Worm (Caenorhabditis elegans) whole organism, L4/young adult: ENCODE data around the gene nspg-13.

ENCODE experiments used
- W03F9.2 ChIP-seq: fragments of 150-350 bp; optimal IDR thresholded peaks from 2 replicates; lab custom pipeline; 2014; ENCODE audit warnings: missing biosample characterization, missing genetic modification characterization
- dao-5 ChIP-seq: sonication (generic microtip); optimal IDR thresholded peaks from 2 replicates; lab custom pipeline; 2016; ENCODE audit warnings: missing genotype, missing genetic modification characterization, moderate library complexity, missing compliant biosample characterization
- him-1 ChIP-seq: sonication (generic microtip); optimal IDR thresholded peaks from 2 replicates; lab custom pipeline; 2016; ENCODE audit warnings: missing genotype, missing genetic modification reagents, missing genetic modification characterization, missing compliant biosample characterization

The nspg-13 gene

ce11 chrX:5269359-5269758, 14.4 kb downstream of the nspg-13 start:
- TF ChIP-seq W03F9.2 (tag; lab: Kevin White, UChicago) (no peak), dao-5 (tag; lab: Kevin White, UChicago) (no peak), him-1 (tag; lab: Kevin White, UChicago) (no peak)

ce11 chrX:5275209-5275608, 20.2 kb downstream of the nspg-13 start, which contains the start of gene hst-6:
Gene hst-6 (plus strand): TSS chrX:5275561.
- TF ChIP-seq dao-5 (tag; lab: Kevin White, UChicago) (no peak), him-1 (tag; lab: Kevin White, UChicago) (no peak), W03F9.2 (tag; lab: Kevin White, UChicago) (no peak)

DNA sequence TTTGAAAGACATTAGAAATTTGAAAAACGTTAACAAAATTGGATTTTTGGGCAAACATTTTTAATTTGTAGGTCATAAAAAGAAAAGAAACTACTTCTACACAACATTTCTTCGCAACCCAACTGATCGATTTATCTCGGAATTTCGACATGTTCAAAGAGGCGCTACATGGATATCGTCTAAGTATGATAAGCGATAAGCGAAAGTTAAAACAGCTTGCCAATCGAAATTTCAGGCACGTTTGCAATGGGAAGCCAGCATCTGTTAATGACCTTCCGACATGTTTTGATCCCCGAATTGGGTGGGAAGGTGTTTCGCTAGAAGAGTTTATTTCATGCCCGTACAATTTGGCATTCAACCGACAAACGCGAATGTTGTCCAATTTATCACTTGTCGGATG, 21.8 kb downstream of the nspg-13 start:
- TF ChIP-seq him-1 (tag; lab: Kevin White, UChicago): no peak
- no peak for TF ChIP-seq W03F9.2 (tag; lab: Kevin White, UChicago)
- TF ChIP-seq dao-5 (tag; lab: Kevin White, UChicago): no peak

- TF ChIP-seq him-1 (tag; lab: Kevin White, UChicago): no peak
- no peak for TF ChIP-seq W03F9.2 (tag; lab: Kevin White, UChicago)
- TF ChIP-seq dao-5 (tag; lab: Kevin White, UChicago): no peak
Observed at ce11 chrX:5278249-5278648, 23.3 kb downstream of the nspg-13 start.

ce11 chrX:5279170-5279635, 24.2 kb downstream of the nspg-13 start, which contains the start of gene Y34B4A.2:
Gene Y34B4A.2 (plus strand): TSS chrX:5279497.
- TF ChIP-seq him-1 (tag; lab: Kevin White, UChicago) (no peak), W03F9.2 (tag; lab: Kevin White, UChicago) (no peak), dao-5 (tag; lab: Kevin White, UChicago) (no peak)

ce11 chrX:5279674-5280073, 24.7 kb downstream of the nspg-13 start, which contains the start of gene rga-8:
Gene rga-8 (minus strand): TSS chrX:5279774.
- TF ChIP-seq him-1 (tag; lab: Kevin White, UChicago): no peak
- TF ChIP-seq dao-5 (tag; lab: Kevin White, UChicago): no peak
- TF ChIP-seq W03F9.2 (tag; lab: Kevin White, UChicago): no peak

DNA sequence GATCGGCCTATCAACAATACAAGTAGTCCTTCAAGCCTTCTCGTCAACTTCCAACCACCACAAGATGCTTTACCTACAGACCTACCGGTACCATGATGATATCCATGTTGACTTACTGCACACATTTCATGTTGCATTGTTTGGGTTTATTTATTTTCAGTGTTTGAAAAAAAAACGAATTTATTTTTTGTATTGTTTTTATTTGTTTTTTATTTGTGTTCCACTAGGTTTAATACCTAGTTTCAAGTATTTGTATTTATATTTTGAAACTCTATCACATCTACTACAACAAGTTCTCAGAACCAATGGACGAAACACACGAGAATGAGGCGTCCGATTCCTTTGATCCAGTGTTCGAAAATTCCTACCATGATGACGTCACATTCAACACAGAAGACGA, 28.5 kb downstream of the nspg-13 start, which contains the start of gene vps-41:
TSS of gene vps-41 (plus strand) at position 301 of the 400 bp plus-strand sequence.
- TF ChIP-seq dao-5 (tag; lab: Kevin White, UChicago) (no peak), him-1 (tag; lab: Kevin White, UChicago) (no peak), W03F9.2 (tag; lab: Kevin White, UChicago) (no peak)

DNA sequence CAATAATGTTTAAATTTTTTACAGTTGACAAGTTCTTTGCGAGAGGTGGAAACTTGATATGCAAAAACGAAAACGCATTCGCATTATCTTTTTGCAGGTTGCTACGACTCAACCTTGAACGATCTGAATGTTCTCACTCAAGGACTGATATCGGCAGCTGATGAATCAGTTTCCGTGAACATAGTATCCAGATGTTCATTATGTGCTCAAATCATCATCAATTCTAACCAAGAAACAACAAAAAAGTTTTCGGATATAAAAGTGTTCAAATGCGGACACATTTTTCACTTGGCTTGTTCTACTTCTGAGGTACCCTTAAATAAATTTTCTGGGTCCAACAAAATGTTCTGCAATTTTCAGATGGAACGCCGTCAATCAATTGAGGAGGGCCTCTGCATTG, 34.1 kb downstream of the nspg-13 start:
- TF ChIP-seq him-1 (tag; lab: Kevin White, UChicago): no peak
- TF ChIP-seq W03F9.2 (tag; lab: Kevin White, UChicago): no peak
- TF ChIP-seq dao-5 (tag; lab: Kevin White, UChicago): no peak

DNA sequence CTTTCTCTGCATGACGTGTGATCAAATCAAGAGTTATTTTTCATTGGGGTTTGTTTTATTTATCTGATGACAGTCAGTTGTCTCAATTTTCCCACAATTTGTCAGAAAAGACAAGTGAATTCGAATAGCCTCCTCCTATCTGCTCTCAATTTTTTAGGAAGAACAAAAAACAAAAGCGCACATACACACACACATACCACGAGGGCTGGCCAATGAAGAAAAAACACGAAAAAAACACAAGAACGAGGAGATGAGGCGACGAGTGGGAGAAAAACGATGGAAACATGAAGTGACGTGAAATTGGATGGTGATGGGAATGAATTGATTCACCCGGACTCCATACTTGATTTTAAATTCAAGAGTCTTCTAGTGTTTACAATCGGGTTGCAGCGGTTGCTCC, 38.9 kb downstream of the nspg-13 start:
- no peak for TF ChIP-seq W03F9.2 (tag; lab: Kevin White, UChicago)
- TF ChIP-seq him-1 (tag; lab: Kevin White, UChicago): no peak
- TF ChIP-seq dao-5 (tag; lab: Kevin White, UChicago): no peak

DNA sequence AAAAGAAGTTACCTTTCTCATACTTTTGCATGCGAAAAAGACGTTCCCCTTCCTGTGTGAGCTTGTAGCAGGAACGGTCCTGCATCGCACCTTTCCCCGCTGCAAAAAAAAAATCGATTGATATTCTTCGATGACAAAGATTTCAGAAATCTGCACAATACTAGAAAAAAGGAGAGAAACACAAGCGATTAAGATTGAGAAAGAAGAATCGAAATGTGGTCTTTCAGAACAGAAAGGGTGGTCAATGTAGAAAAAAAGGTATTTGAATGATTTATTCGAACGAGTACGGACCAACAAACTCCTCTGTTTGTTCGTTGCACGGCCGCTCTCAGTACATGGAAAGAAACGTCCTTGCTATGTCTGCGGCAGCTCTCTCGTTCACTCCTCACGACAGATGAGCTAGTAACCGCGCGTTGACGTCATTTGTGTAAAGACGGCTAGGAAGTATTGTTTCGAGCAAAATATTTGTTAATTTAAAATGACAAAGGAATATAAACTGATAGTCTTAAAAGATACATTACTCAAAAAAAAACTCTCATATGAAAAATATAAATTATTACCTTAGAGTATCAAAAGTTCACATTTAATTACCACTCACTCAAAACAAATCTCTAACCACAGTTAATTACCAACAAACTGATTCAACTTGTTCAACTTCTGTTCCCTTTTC, 43.1 kb downstream of the nspg-13 start, which contains the start of gene ift-81:
TSS of gene ift-81 (plus strand) at position 620 of the 670 bp plus-strand sequence.
- TF ChIP-seq him-1 (tag; lab: Kevin White, UChicago) (peak; percentile 26), dao-5 (tag; lab: Kevin White, UChicago) (no peak)

ce11 chrX:5303500-5303899, 48.5 kb downstream of the nspg-13 start, which contains the start of gene ags-3:
Gene ags-3 (minus strand): TSS chrX:5303600.
- TF ChIP-seq W03F9.2 (tag; lab: Kevin White, UChicago): no peak
- TF ChIP-seq dao-5 (tag; lab: Kevin White, UChicago): no peak
- TF ChIP-seq him-1 (tag; lab: Kevin White, UChicago): no peak
